Worm (Caenorhabditis elegans) whole organism, late embryonic: ENCODE data around the gene ugt-65.
A peak's percentile ranks its signal among the peaks of the same experiment; 100 is the strongest.

ENCODE experiments used
- F13H6.1 ChIP-seq: sonication (generic microtip); optimal IDR thresholded peaks from 2 replicates; lab custom pipeline; 2016; ENCODE audit warnings: missing genetic modification characterization, missing compliant biosample characterization
- K09A11.1 ChIP-seq: sonication (generic microtip); optimal IDR thresholded peaks from 2 replicates; lab custom pipeline; 2017; ENCODE audit warnings: antibody characterized with exemption, mild to moderate bottlenecking, missing genetic modification characterization, missing compliant biosample characterization; ENCODE audit not compliant: insufficient read depth
- ahr-1 ChIP-seq: sonication (generic microtip); optimal IDR thresholded peaks from 2 replicates; lab custom pipeline; 2016; ENCODE audit warnings: missing genetic modification characterization, missing compliant biosample characterization
- ama-1 ChIP-seq: fragments of 150-350 bp; optimal IDR thresholded peaks from 2 replicates; lab custom pipeline; 2014
- ceh-2 ChIP-seq: sonication (generic microtip); optimal IDR thresholded peaks from 2 replicates; lab custom pipeline; 2016; ENCODE audit warnings: missing genotype, missing genetic modification characterization, missing compliant biosample characterization
- ceh-24 ChIP-seq: sonication (generic microtip); optimal IDR thresholded peaks from 2 replicates; lab custom pipeline; 2016; ENCODE audit warnings: mild to moderate bottlenecking, missing genetic modification characterization, missing compliant biosample characterization
- ceh-30 ChIP-seq: fragments of 150-350 bp; optimal IDR thresholded peaks from 2 replicates; lab custom pipeline; 2014; ENCODE audit warnings: missing biosample characterization, missing genetic modification characterization
- ceh-34 ChIP-seq: sonication (generic microtip); optimal IDR thresholded peaks from 2 replicates; lab custom pipeline; 2016; ENCODE audit warnings: mild to moderate bottlenecking, missing genetic modification characterization, missing compliant biosample characterization
- ceh-9 ChIP-seq: sonication (generic microtip); optimal IDR thresholded peaks from 2 replicates; lab custom pipeline; 2016; ENCODE audit warnings: mild to moderate bottlenecking, missing genetic modification characterization, inconsistent platforms, missing compliant biosample characterization
- che-1 ChIP-seq: sonication (generic microtip); optimal IDR thresholded peaks from 2 replicates; lab custom pipeline; 2016; ENCODE audit warnings: mild to moderate bottlenecking, missing genetic modification characterization, missing compliant biosample characterization
- dmd-4 ChIP-seq: sonication (generic microtip); optimal IDR thresholded peaks from 2 replicates; lab custom pipeline; 2016; ENCODE audit warnings: borderline replicate concordance, missing genetic modification characterization, missing compliant biosample characterization
- elt-2 ChIP-seq: sonication (generic microtip); optimal IDR thresholded peaks from 2 replicates; lab custom pipeline; 2016; ENCODE audit warnings: missing genetic modification reagents, missing genetic modification characterization, missing compliant biosample characterization
- elt-4 ChIP-seq: sonication (generic microtip); optimal IDR thresholded peaks from 2 replicates; lab custom pipeline; 2016; ENCODE audit warnings: missing genetic modification characterization, missing compliant biosample characterization
- ets-4 ChIP-seq: sonication (generic microtip); optimal IDR thresholded peaks from 2 replicates; lab custom pipeline; 2016; ENCODE audit warnings: missing genetic modification characterization, missing compliant biosample characterization
- fax-1 ChIP-seq: sonication (generic microtip); optimal IDR thresholded peaks from 2 replicates; lab custom pipeline; 2016; ENCODE audit warnings: missing genotype, missing genetic modification characterization, missing compliant biosample characterization
- fkh-6 ChIP-seq: sonication (generic microtip); optimal IDR thresholded peaks from 2 replicates; lab custom pipeline; 2016; ENCODE audit warnings: missing genetic modification characterization, missing compliant biosample characterization
- hlh-30 ChIP-seq: sonication (generic microtip); optimal IDR thresholded peaks from 2 replicates; lab custom pipeline; 2017; ENCODE audit warnings: antibody characterized with exemption, missing genetic modification characterization, missing compliant biosample characterization; ENCODE audit not compliant: insufficient read depth
- hlh-8 ChIP-seq: sonication (generic microtip); optimal IDR thresholded peaks from 2 replicates; lab custom pipeline; 2016; ENCODE audit warnings: missing genotype, missing genetic modification characterization, missing compliant biosample characterization
- madf-2 ChIP-seq: sonication (generic microtip); optimal IDR thresholded peaks from 2 replicates; lab custom pipeline; 2017; ENCODE audit warnings: missing genetic modification characterization, missing compliant biosample characterization
- npax-4 ChIP-seq: sonication (generic microtip); optimal IDR thresholded peaks from 2 replicates; lab custom pipeline; 2016; ENCODE audit warnings: missing genetic modification characterization, missing compliant biosample characterization
- odd-2 ChIP-seq: sonication (generic microtip); optimal IDR thresholded peaks from 2 replicates; lab custom pipeline; 2017; ENCODE audit warnings: antibody characterized with exemption, mild to moderate bottlenecking, missing genetic modification characterization, missing compliant biosample characterization
- pag-3 ChIP-seq: sonication (generic microtip); optimal IDR thresholded peaks from 2 replicates; lab custom pipeline; 2016; ENCODE audit warnings: missing compliant biosample characterization, missing genetic modification characterization, borderline replicate concordance
- pat-9 ChIP-seq: fragments of 200-800 bp; sonication (Bioruptor generic); optimal IDR thresholded peaks from 2 replicates; lab custom pipeline; 2018; ENCODE audit warnings: mild to moderate bottlenecking, missing genetic modification characterization, moderate library complexity, missing compliant biosample characterization
- pax-1 ChIP-seq: fragments of 150-350 bp; optimal IDR thresholded peaks from 2 replicates; lab custom pipeline; 2014; ENCODE audit warnings: missing biosample characterization, missing genetic modification characterization
- pha-2 ChIP-seq: sonication (generic microtip); optimal IDR thresholded peaks from 2 replicates; lab custom pipeline; 2017; ENCODE audit warnings: mild to moderate bottlenecking, missing genetic modification characterization, missing compliant biosample characterization
- pha-4 ChIP-seq: fragments of 150-350 bp; optimal IDR thresholded peaks from 2 replicates; lab custom pipeline; 2018; ENCODE audit warnings: missing biosample characterization, missing genetic modification reagents, missing genetic modification characterization
- pqm-1 ChIP-seq: sonication (generic microtip); optimal IDR thresholded peaks from 2 replicates; lab custom pipeline; 2016; ENCODE audit warnings: missing genetic modification characterization, missing compliant biosample characterization
- ref-2 ChIP-seq: sonication (generic microtip); optimal IDR thresholded peaks from 2 replicates; lab custom pipeline; 2016; ENCODE audit warnings: missing genetic modification characterization, missing compliant biosample characterization
- sox-2 ChIP-seq: fragments of 200-800 bp; sonication (Bioruptor generic); IDR thresholded peaks from 2 replicates; pipeline ENCODE4 v1.3.6; 2022; ENCODE audit warnings: missing genetic modification reagents, missing genetic modification characterization, missing compliant biosample characterization
- syd-9 ChIP-seq: sonication (generic microtip); optimal IDR thresholded peaks from 2 replicates; lab custom pipeline; 2016; ENCODE audit warnings: mild to moderate bottlenecking, missing genetic modification characterization, moderate library complexity, missing compliant biosample characterization
- tbx-2 ChIP-seq: sonication (generic microtip); optimal IDR thresholded peaks from 2 replicates; lab custom pipeline; 2016; ENCODE audit warnings: missing genetic modification characterization, missing compliant biosample characterization
- ttx-3 ChIP-seq: sonication (generic microtip); optimal IDR thresholded peaks from 2 replicates; lab custom pipeline; 2016; ENCODE audit warnings: missing genetic modification reagents, missing genetic modification characterization, missing compliant biosample characterization
- unc-3 ChIP-seq, 2 experiments: fragments of 200-800 bp in 1 of 2; sonication (Bioruptor generic) in 1 of 2; sonication (generic microtip) in 1 of 2; conservative IDR thresholded peaks in 1 of 2; optimal IDR thresholded peaks in 1 of 2; 2 replicates each; pipeline versions ENCODE4 v1.3.6 to Lab custom; 2016 to 2022; ENCODE audit warnings: missing compliant biosample characterization in 2 of 2, missing genetic modification characterization in 2 of 2, missing genetic modification reagents in 1 of 2
- ztf-16 ChIP-seq: sonication (generic microtip); optimal IDR thresholded peaks from 2 replicates; lab custom pipeline; 2017; ENCODE audit warnings: missing genetic modification characterization, missing compliant biosample characterization

The ugt-65 gene

DNA sequence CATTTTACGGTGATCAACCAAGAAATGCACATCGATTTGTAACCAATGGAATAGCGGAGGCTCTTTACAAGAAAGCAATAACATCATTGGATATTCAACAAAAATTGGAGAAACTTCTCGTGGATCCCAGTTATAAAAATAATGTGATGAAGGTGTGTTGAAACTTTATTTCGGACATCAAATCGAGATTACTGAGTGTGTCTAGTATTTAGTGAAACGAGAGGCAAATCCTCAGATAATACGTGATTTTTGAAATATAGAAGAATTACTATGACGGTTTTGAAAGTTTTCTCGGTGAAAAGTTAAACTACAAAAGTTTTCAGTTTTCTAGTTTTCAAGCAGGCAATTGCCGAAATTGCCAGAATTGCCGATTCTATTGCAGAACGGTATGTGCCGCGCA, 11.3 kb downstream of the ugt-65 start:
- TF ChIP-seq ceh-34 (tag; lab: Kevin White, UChicago) = no peak
- no peak for TF ChIP-seq tbx-2
- TF ChIP-seq che-1 (tag; lab: Kevin White, UChicago) = no peak
- TF ChIP-seq ceh-30 (tag; lab: Kevin White, UChicago) = no peak
- no peak for TF ChIP-seq hlh-8
- no peak for TF ChIP-seq dmd-4 (tag; lab: Kevin White, UChicago)
- no peak for TF ChIP-seq ttx-3 (tag; lab: Kevin White, UChicago)
- TF ChIP-seq sox-2 (GFP tag; lab: Robert Waterston, UW) = no peak
- TF ChIP-seq odd-2 (tag; lab: Kevin White, UChicago) = no peak
- TF ChIP-seq unc-3 (GFP tag; conservative IDR thresholded peaks at IDR 0.05; lab: Robert Waterston, UW) = no peak
- TF ChIP-seq unc-3 (tag; optimal IDR thresholded peaks at IDR 0.05; lab: Kevin White, UChicago) = no peak
- no peak for TF ChIP-seq pha-4 (tag; lab: Kevin White, UChicago)
- TF ChIP-seq ref-2 = no peak
- TF ChIP-seq ama-1 (lab: Kevin White, UChicago) = no peak
- TF ChIP-seq pha-2 (tag; lab: Kevin White, UChicago) = no peak
- no peak for TF ChIP-seq F13H6.1
- no peak for TF ChIP-seq elt-4
- TF ChIP-seq ceh-9 = no peak
- no peak for TF ChIP-seq madf-2 (tag; lab: Kevin White, UChicago)

DNA sequence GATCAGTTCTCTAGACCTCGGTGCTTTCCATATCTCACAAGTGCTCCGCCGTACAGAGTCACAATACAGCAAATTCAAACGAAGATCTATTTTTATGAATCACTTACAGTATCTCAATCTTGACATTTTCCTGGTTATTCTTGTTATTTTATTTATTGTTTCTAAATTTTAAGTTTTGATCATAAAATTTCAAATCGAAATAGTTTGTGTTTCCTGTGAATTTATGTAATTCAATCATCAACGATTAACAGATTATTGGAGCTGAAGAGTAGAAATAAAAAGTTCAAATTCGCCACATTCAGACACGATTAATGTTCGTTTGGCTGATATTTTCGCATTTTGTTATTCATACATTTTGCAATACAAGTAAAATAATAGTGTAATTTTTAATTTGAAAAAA, 11.9 kb downstream of the ugt-65 start, which contains the start of gene clec-184:
Gene clec-184, plus strand, starts transcription at position 301 of the 400 bp plus-strand sequence.
- TF ChIP-seq ceh-24 (tag; lab: Kevin White, UChicago) (no peak), ceh-2 (no peak), hlh-8 (no peak), ets-4 (no peak), pqm-1 (tag; lab: Kevin White, UChicago) (no peak), elt-2 (tag; lab: Kevin White, UChicago) (no peak), odd-2 (tag; lab: Kevin White, UChicago) (no peak), fax-1 (tag; lab: Kevin White, UChicago) (no peak), K09A11.1 (tag; lab: Kevin White, UChicago) (no peak)

DNA sequence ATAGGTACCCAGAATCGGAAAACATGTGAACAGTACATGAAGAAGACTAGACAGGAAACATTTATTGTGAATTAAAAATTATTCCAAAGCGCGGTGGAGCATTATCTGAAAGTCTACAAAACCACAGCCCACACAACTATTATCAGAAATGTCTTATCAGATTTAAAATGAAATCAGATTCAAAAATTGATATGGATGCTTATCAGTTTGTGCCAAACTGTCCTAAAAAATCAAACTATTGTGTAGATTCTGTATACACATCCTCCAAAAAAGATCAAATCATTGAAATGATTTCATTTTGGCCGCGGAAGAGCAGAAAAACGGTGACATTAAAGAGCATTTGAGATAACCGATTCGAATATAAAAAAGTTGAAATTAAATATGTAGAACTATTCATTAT, 15.0 kb downstream of the ugt-65 start, which contains the start of gene irg-4:
Gene irg-4, plus strand, starts transcription at position 392 of the 400 bp plus-strand sequence.
- TF ChIP-seq ztf-16 (no peak), elt-2 (tag; lab: Kevin White, UChicago) (peak; percentile 77)

DNA sequence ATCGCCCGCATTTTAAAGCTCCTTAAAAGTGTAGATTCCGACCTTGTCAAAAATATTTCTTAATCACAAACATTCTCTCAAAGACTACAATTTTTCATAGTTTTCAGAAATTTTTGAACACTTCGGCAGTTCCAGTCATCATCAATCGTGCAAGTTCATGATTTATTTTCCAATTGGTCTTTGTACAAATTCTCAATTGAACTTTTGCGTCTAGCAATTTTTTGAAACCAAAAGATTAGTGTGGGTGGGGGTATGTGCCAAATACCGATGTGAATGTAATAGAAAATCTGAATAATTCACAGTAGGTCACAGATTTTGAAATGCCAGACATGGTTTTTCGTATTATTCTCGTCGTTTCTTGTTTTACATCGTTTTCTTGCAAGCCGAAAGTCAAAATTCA, 17.9 kb downstream of the ugt-65 start, which contains the start of gene clec-185:
Gene clec-185, plus strand, starts transcription at position 301 of the 400 bp plus-strand sequence.
- no peak for TF ChIP-seq syd-9 (tag; lab: Kevin White, UChicago)
- TF ChIP-seq pag-3 (tag; lab: Kevin White, UChicago) = no peak
- no peak for TF ChIP-seq ttx-3 (tag; lab: Kevin White, UChicago)
- TF ChIP-seq fkh-6 (tag; lab: Kevin White, UChicago) = no peak
- TF ChIP-seq, all 69 proteins: peak for 0

DNA sequence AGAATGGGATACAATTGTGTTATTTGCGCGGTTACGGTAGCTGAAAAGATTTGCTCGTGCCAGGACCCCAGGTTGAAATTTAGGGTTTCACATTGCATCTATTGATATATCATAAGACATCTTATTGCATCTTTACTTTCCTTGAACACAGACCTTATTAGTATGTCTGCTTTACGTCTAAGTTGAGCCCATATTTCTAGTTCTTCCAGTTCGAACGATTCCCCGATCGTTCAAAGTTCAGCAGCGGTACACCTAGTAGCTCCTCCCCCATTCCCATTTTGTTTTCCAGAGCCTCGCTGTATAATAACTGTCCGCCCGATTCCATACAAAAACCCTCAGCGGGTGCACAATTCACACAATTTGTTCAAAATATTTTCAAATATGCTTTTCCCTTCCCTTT, 21.2 kb downstream of the ugt-65 start, which contains the start of gene C25G4.17:
Gene C25G4.17, plus strand, starts transcription at position 301 of the 400 bp plus-strand sequence.
- no peak for TF ChIP-seq ahr-1 (tag; lab: Kevin White, UChicago)
- TF ChIP-seq pax-1 = no peak
- TF ChIP-seq odd-2 (tag; lab: Kevin White, UChicago) = no peak

DNA sequence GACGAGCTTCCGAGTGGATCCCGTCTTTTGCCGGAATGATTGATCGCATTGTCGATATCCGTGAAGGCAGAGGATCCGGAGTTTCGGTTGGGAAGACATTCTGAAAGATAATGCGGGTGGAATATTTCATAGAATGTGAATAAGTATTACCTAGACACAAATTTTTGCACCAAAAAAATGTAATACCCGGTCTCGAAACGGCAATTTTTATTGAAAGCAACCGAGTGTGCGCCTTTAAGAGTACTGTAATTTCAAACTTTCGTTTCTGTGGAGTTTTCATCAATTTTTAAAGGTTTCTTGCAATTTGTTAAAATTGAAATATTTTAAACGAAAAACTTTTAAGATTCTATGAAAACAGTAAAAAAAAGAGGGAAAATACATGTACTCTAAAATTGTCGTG, 23.5 kb downstream of the ugt-65 start, which contains the start of gene C25G4.2:
Gene C25G4.2, minus strand, starts transcription at position 100 of the 400 bp plus-strand sequence.
- no peak for TF ChIP-seq npax-4 (tag; lab: Kevin White, UChicago)
- TF ChIP-seq pat-9 (tag; lab: Kevin White, UChicago) = no peak
- no peak for TF ChIP-seq hlh-30
- no peak for TF ChIP-seq pqm-1 (tag; lab: Kevin White, UChicago)
